Fruit fly (Drosophila melanogaster): Measurements from ENCODE around the gene HDAC11.
A peak's percentile ranks its signal among the peaks of the same experiment; 100 is the strongest.

The HDAC11 gene

dm6 chr3R:24893320-24893955 is 37.4 kb upstream of the HDAC11 start (continued):
- TF ChIP-seq gfzf (GFP tag; optimal IDR thresholded peaks at IDR 0.05) = no peak
- peak; percentile 43 for TF ChIP-seq Xbp1 (GFP tag; optimal IDR thresholded peaks at IDR 0.05)
- TF ChIP-seq HLH54F (GFP tag; optimal IDR thresholded peaks at IDR 0.05) = no peak
- no peak for TF ChIP-seq B-H2 (GFP tag; optimal IDR thresholded peaks at IDR 0.05)
- TF ChIP-seq CG7963 (GFP tag; IDR thresholded peaks at IDR 0.05; ENCODE audit: partially characterized antibody) = no peak
- TF ChIP-seq CG34422 (GFP tag; IDR thresholded peaks at IDR 0.05) = peak; percentile 55; the same call in 1 of the 3 replicates
- peak; percentile 75 for TF ChIP-seq lab (GFP tag; optimal IDR thresholded peaks at IDR 0.05)
- TF ChIP-seq CG1529 (GFP tag; optimal IDR thresholded peaks at IDR 0.05) = peak; percentile 55
- TF ChIP-seq az2 (GFP tag; optimal IDR thresholded peaks at IDR 0.05) = peak; percentile 67
- no peak for TF ChIP-seq Lpt (GFP tag; optimal IDR thresholded peaks at IDR 0.05)
- TF ChIP-seq Med (GFP tag) = peak; percentile 58
- TF ChIP-seq CG6689 (GFP tag; IDR thresholded peaks at IDR 0.05) = peak; percentile 86
- no peak for TF ChIP-seq Bgb (GFP tag; IDR thresholded peaks at IDR 0.05; ENCODE audit: partially characterized antibody)
- TF ChIP-seq nau (GFP tag; optimal IDR thresholded peaks at IDR 0.05) = no peak
- TF ChIP-seq CG12071 (GFP tag; optimal IDR thresholded peaks at IDR 0.05) = no peak
- peak; percentile 6 for TF ChIP-seq ac (GFP tag; optimal IDR thresholded peaks at IDR 0.05)
- TF ChIP-seq Fer2 (tag; optimal IDR thresholded peaks at IDR 0.05) = peak; percentile 37
- peak; percentile 62 for TF ChIP-seq CG14441 (GFP tag; IDR thresholded peaks at IDR 0.05)
- no peak for TF ChIP-seq her (GFP tag; optimal IDR thresholded peaks at IDR 0.05)
- TF ChIP-seq CG15696 (tag; optimal IDR thresholded peaks at IDR 0.05) = peak; percentile 92
- TF ChIP-seq gem (tag; optimal IDR thresholded peaks at IDR 0.05) = peak; percentile 94
- TF ChIP-seq CG8281 (tag; optimal IDR thresholded peaks at IDR 0.05) = peak; percentile 58
- no peak for TF ChIP-seq repo (GFP tag; optimal IDR thresholded peaks at IDR 0.05)
- TF ChIP-seq yki (optimal IDR thresholded peaks at IDR 0.05) = no peak
- TF ChIP-seq ems (GFP tag; optimal IDR thresholded peaks at IDR 0.05) = no peak
- peak; percentile 60 for TF ChIP-seq CG18599 (GFP tag; optimal IDR thresholded peaks at IDR 0.05)
- TF ChIP-seq insv (GFP tag; optimal IDR thresholded peaks at IDR 0.05) = peak in 1 of 2 experiments; percentile 14
- peak; percentile 29 for TF ChIP-seq Usf (GFP tag; optimal IDR thresholded peaks at IDR 0.05)
- TF ChIP-seq Mad (GFP tag; optimal IDR thresholded peaks at IDR 0.05) = no peak
- peak; percentile 92 for TF ChIP-seq phol (tag; optimal IDR thresholded peaks at IDR 0.05)
- TF ChIP-seq Nf-YA (GFP tag; IDR thresholded peaks at IDR 0.05) = peak; percentile 57; the same call in 1 of the 2 replicates
- TF ChIP-seq crc (GFP tag; optimal IDR thresholded peaks at IDR 0.05) = no peak
- no peak for TF ChIP-seq pum (GFP tag; optimal IDR thresholded peaks at IDR 0.05)
- peak; percentile 47; the same call in 1 of the 2 replicates for TF ChIP-seq wor (GFP tag; IDR thresholded peaks at IDR 0.05)
- no peak for TF ChIP-seq Mes4 (GFP tag; optimal IDR thresholded peaks at IDR 0.05)
- TF ChIP-seq sob (GFP tag; IDR thresholded peaks at IDR 0.05) = peak; percentile 37; the same call in 1 of the 2 replicates
- peak; percentile 53 for TF ChIP-seq CG12155 (GFP tag; optimal IDR thresholded peaks at IDR 0.05)
- TF ChIP-seq pb (GFP tag; optimal IDR thresholded peaks at IDR 0.05) = no peak
- no peak for TF ChIP-seq Dip3 (GFP tag; optimal IDR thresholded peaks at IDR 0.05)
- TF ChIP-seq CG3281 (GFP tag; optimal IDR thresholded peaks at IDR 0.05) = peak; percentile 69
- peak; percentile 78 for TF ChIP-seq row (GFP tag; IDR thresholded peaks at IDR 0.05)
- peak; percentile 55 for TF ChIP-seq ttk (GFP tag; IDR thresholded peaks at IDR 0.05)
- TF ChIP-seq CG10274 (GFP tag; optimal IDR thresholded peaks at IDR 0.05) = peak; percentile 2
- TF ChIP-seq CG12236 (GFP tag; optimal IDR thresholded peaks at IDR 0.05) = no peak
- TF ChIP-seq Deaf1 (tag; optimal IDR thresholded peaks at IDR 0.05) = peak; percentile 69
- TF ChIP-seq Mrtf (GFP tag; IDR thresholded peaks at IDR 0.05) = peak; percentile 55; the same call in 2 of the 3 replicates
- TF ChIP-seq kni (GFP tag; optimal IDR thresholded peaks at IDR 0.05) = peak; percentile 22
- peak; percentile 80 for TF ChIP-seq Asciz (GFP tag; optimal IDR thresholded peaks at IDR 0.05)
- no peak for TF ChIP-seq CG43689 (GFP tag; IDR thresholded peaks at IDR 0.05)
- TF ChIP-seq Fer3 (tag; optimal IDR thresholded peaks at IDR 0.05) = peak; percentile 68
- no peak for TF ChIP-seq slou (GFP tag; optimal IDR thresholded peaks at IDR 0.05)
